Worm (Caenorhabditis elegans): ENCODE measurements around the gene ubxn-3.

The ubxn-3 gene

DNA sequence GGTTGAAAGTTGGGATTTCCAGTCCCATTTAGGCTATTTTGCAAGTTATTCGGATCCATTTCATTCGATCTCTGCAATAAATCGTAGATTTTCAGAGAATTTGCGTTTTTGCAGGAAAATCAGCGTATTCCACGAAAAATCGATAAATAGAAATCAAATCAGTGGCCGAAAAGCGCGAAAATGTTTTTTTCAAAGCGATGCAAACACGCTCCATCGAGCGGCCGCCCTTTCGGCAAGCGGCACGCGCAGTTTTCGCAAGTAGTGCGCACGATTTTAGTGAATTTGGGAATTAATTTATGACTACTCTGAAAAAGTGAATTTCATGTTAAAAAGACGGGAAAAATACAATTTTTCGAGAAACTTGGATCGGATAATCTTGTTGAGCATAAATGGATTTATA, 34.7 kb upstream of the ubxn-3 start (continued):
- TF ChIP-seq sdz-12 (GFP tag; optimal IDR thresholded peaks at IDR 0.05) (peak; percentile 79), zfp-3 (GFP tag; conservative IDR thresholded peaks at IDR 0.05) (peak; percentile 89), Y105C5A.15 (GFP tag; IDR thresholded peaks at IDR 0.05) (no peak), duxl-1 (tag; optimal IDR thresholded peaks at IDR 0.05; ENCODE audit: poor library complexity) (peak; percentile 94), aha-1 (tag) (peak; percentile 99), lin-38 (GFP tag; IDR thresholded peaks at IDR 0.05) (peak; percentile 100), nhr-48 (tag; optimal IDR thresholded peaks at IDR 0.05) (peak; percentile 73), egl-27 (tag; optimal IDR thresholded peaks at IDR 0.05) (no peak), T26A8.4 (GFP tag; IDR thresholded peaks at IDR 0.05) (peak; percentile 92), daf-12 (tag; optimal IDR thresholded peaks at IDR 0.05) (no peak), mdt-29 (GFP tag; IDR thresholded peaks at IDR 0.05) (peak; percentile 46; the same call in 1 of the 2 replicates), tag-97 (GFP tag; IDR thresholded peaks at IDR 0.05) (no peak), nhr-42 (GFP tag; IDR thresholded peaks at IDR 0.05) (peak; percentile 87), unc-62 (GFP tag; optimal IDR thresholded peaks at IDR 0.05 in 1 of 2) (peak in 1 of 2 experiments; percentile 45), unc-62 (tag; optimal IDR thresholded peaks at IDR 0.05) (no peak), nhr-41 (GFP tag; IDR thresholded peaks at IDR 0.05) (peak; percentile 40; the same call in 1 of the 2 replicates), ztf-7 (tag; optimal IDR thresholded peaks at IDR 0.05) (peak; percentile 44), nhr-10 (tag; optimal IDR thresholded peaks at IDR 0.05) (peak; percentile 57), set-16 (GFP tag; IDR thresholded peaks at IDR 0.05) (peak; percentile 29; the same call in 1 of the 2 replicates), dve-1 (tag; optimal IDR thresholded peaks at IDR 0.05; ENCODE audit: insufficient read depth) (peak; percentile 98), unc-130 (GFP tag; optimal IDR thresholded peaks at IDR 0.05) (peak; percentile 92), ZK546.5 (tag; optimal IDR thresholded peaks at IDR 0.05) (peak in 1 of 2 experiments; percentile 48), nhr-11 (tag; optimal IDR thresholded peaks at IDR 0.05) (peak; percentile 90), saeg-2 (GFP tag; IDR thresholded peaks at IDR 0.05) (0 out of 2 replicates have a peak, but pooled peaks have one; percentile 62), pha-4 (GFP tag; IDR thresholded peaks at IDR 0.05) (peak; percentile 77), pha-4 (tag; optimal IDR thresholded peaks at IDR 0.05) (no peak), snpc-1.2 (GFP tag; IDR thresholded peaks at IDR 0.05) (peak; percentile 67), F10B5.3 (tag; optimal IDR thresholded peaks at IDR 0.05) (peak; percentile 72), dmd-8 (GFP tag; IDR thresholded peaks at IDR 0.05) (0 out of 2 replicates have a peak, but pooled peaks have one; percentile 16), nhr-111 (GFP tag; optimal IDR thresholded peaks at IDR 0.05) (no peak), zip-11 (GFP tag; IDR thresholded peaks at IDR 0.05) (no peak), dmd-9 (GFP tag; IDR thresholded peaks at IDR 0.05) (peak; percentile 87; the same call in 1 of the 2 replicates), vab-7 (GFP tag; IDR thresholded peaks at IDR 0.05) (peak; percentile 84), lin-13 (GFP tag; optimal IDR thresholded peaks at IDR 0.05) (peak; percentile 96), hlh-11 (tag; optimal IDR thresholded peaks at IDR 0.05) (peak; percentile 87), hmg-1.1 (GFP tag; IDR thresholded peaks at IDR 0.05) (peak; percentile 92), ceh-28 (tag; optimal IDR thresholded peaks at IDR 0.05) (peak; percentile 78), snpc-4 (tag; optimal IDR thresholded peaks at IDR 0.05) (no peak), zfp-2 (tag; optimal IDR thresholded peaks at IDR 0.05) (peak; percentile 68), lsy-2 (tag; optimal IDR thresholded peaks at IDR 0.05) (peak; percentile 70 to 95), T20F7.1 (GFP tag; optimal IDR thresholded peaks at IDR 0.05) (no peak), nhr-25 (tag; optimal IDR thresholded peaks at IDR 0.05; ENCODE audit: borderline replicate concordance, insufficient read depth) (peak; percentile 92), jun-1 (tag; optimal IDR thresholded peaks at IDR 0.05) (peak; percentile 89), hlh-30 (tag; optimal IDR thresholded peaks at IDR 0.05; ENCODE audit: insufficient read depth) (peak; percentile 84), fos-1 (tag; optimal IDR thresholded peaks at IDR 0.05) (no peak), unc-39 (tag; optimal IDR thresholded peaks at IDR 0.05) (no peak), lin-39 (tag; optimal IDR thresholded peaks at IDR 0.05) (no peak), F26F4.8 (GFP tag; conservative IDR thresholded peaks at IDR 0.05) (no peak), nhr-237 (tag; optimal IDR thresholded peaks at IDR 0.05) (peak; percentile 62), dpl-1 (GFP tag; optimal IDR thresholded peaks at IDR 0.05) (peak; percentile 92), F37D6.2 (tag; optimal IDR thresholded peaks at IDR 0.05) (peak; percentile 84), rbr-2 (tag; optimal IDR thresholded peaks at IDR 0.05) (peak; percentile 93)
